Fruit fly (Drosophila melanogaster): ENCODE results near the gene CG3847.

Gene CG3847

DNA sequence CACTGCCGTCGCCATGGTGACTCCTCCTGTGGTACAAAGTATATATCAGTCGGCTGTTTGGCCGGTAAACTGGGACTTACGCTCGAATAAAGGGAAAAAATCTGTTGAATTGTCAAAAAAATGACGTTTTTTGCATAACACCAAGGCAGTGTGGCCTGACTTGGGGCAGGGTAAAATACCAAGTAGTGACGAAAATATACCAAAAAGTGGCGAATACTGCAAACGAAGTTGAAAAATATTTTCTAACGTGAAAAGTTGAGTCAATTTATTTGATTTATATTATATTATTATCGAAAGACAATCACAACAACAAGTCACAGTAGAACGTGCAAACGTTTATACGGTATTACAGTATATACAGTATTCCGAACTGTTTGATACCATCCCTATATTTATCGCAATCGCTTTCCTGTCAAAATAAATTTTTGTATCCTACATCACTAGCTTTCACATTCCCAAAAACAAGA is 3.3 kb downstream of the CG3847 start, which contains the start of the genes ND-B16.6 and kdn (continued):
- TF ChIP-seq MBD-R2 (GFP tag; IDR thresholded peaks at IDR 0.05): peak; percentile 44; the same call in 1 of the 2 replicates
- TF ChIP-seq CG34224 (GFP tag; IDR thresholded peaks at IDR 0.05; ENCODE audit: partially characterized antibody): no peak
- TF ChIP-seq stwl (tag; optimal IDR thresholded peaks at IDR 0.05): peak; percentile 7
- peak; percentile 28 for TF ChIP-seq sqz (GFP tag; optimal IDR thresholded peaks at IDR 0.05)
- TF ChIP-seq CG12659 (GFP tag; optimal IDR thresholded peaks at IDR 0.05): peak; percentile 22
- TF ChIP-seq her (GFP tag; optimal IDR thresholded peaks at IDR 0.05): no peak
- no peak for TF ChIP-seq scrt (GFP tag; optimal IDR thresholded peaks at IDR 0.05)
- no peak for TF ChIP-seq CG17361 (GFP tag; IDR thresholded peaks at IDR 0.05)
- TF ChIP-seq CG9797 (GFP tag; optimal IDR thresholded peaks at IDR 0.05): peak; percentile 50
- TF ChIP-seq Nf-YA (GFP tag; IDR thresholded peaks at IDR 0.05): no peak
- no peak for TF ChIP-seq CG7928 (GFP tag; optimal IDR thresholded peaks at IDR 0.05)
- no peak for TF ChIP-seq CG8944 (GFP tag; optimal IDR thresholded peaks at IDR 0.05)
- TF ChIP-seq phol (tag; optimal IDR thresholded peaks at IDR 0.05): peak; percentile 1
- no peak for TF ChIP-seq gce (GFP tag; IDR thresholded peaks at IDR 0.05)
- TF ChIP-seq BtbVII (GFP tag; optimal IDR thresholded peaks at IDR 0.05): no peak
- no peak for TF ChIP-seq stc (GFP tag; IDR thresholded peaks at IDR 0.05)
- no peak for TF ChIP-seq CG11560 (tag; IDR thresholded peaks at IDR 0.05)
- peak; percentile 87 for TF ChIP-seq CG18011 (GFP tag; optimal IDR thresholded peaks at IDR 0.05)
- no peak for TF ChIP-seq org-1 (GFP tag; optimal IDR thresholded peaks at IDR 0.05)
- TF ChIP-seq CG6272 (GFP tag; IDR thresholded peaks at IDR 0.05): no peak
- TF ChIP-seq CG10366 (GFP tag; IDR thresholded peaks at IDR 0.05): no peak
- peak; percentile 46 for TF ChIP-seq BEAF-32 (GFP tag; optimal IDR thresholded peaks at IDR 0.05)
- TF ChIP-seq CG15514 (GFP tag; optimal IDR thresholded peaks at IDR 0.05): no peak
- no peak for TF ChIP-seq Hr51 (GFP tag; optimal IDR thresholded peaks at IDR 0.05)
- TF ChIP-seq CG13296 (GFP tag; optimal IDR thresholded peaks at IDR 0.05): no peak
- TF ChIP-seq Sry-δ (GFP tag; optimal IDR thresholded peaks at IDR 0.05): no peak
- no peak for TF ChIP-seq CG7987 (GFP tag; optimal IDR thresholded peaks at IDR 0.05)
- peak; percentile 20 for TF ChIP-seq Dp (GFP tag; optimal IDR thresholded peaks at IDR 0.05)
- TF ChIP-seq CG4730 (GFP tag; IDR thresholded peaks at IDR 0.05): no peak
- TF ChIP-seq CG3847 (GFP tag; IDR thresholded peaks at IDR 0.05): peak; percentile 6; the same call in 1 of the 2 replicates
- peak; percentile 64 for TF ChIP-seq gfzf (GFP tag; optimal IDR thresholded peaks at IDR 0.05)
- peak; percentile 27 for TF ChIP-seq CG1603 (tag; optimal IDR thresholded peaks at IDR 0.05)
- no peak for TF ChIP-seq CG9437 (GFP tag; optimal IDR thresholded peaks at IDR 0.05)
- TF ChIP-seq row (GFP tag; IDR thresholded peaks at IDR 0.05): peak; percentile 22; the same call in 2 of the 3 replicates
- TF ChIP-seq HHEX (GFP tag; optimal IDR thresholded peaks at IDR 0.05): no peak
- no peak for TF ChIP-seq crp (GFP tag; optimal IDR thresholded peaks at IDR 0.05)
- TF ChIP-seq sim (GFP tag; IDR thresholded peaks at IDR 0.05): no peak
- peak; percentile 66 for TF ChIP-seq YL-1 (GFP tag; optimal IDR thresholded peaks at IDR 0.05)
- TF ChIP-seq CG14710 (tag; optimal IDR thresholded peaks at IDR 0.05): peak; percentile 20
